Fruit fly (Drosophila melanogaster) whole organism, embryonic: ENCODE results near the gene CG4733.
A peak's percentile ranks its signal among the peaks of the same experiment; 100 is the strongest.

Source experiments
- Ada2b ChIP-seq: fragments of 200-800 bp; sonication (Bioruptor generic); IDR thresholded peaks from 2 replicates; pipeline ENCODE4 v1.3.6; 2022; ENCODE audit warnings: missing biosample characterization, missing genetic modification characterization
- Asciz ChIP-seq: fragments of 200-800 bp; sonication (Bioruptor generic); optimal IDR thresholded peaks from 2 replicates; lab custom pipeline; 2017; ENCODE audit warnings: missing biosample characterization, mild to moderate bottlenecking, missing genetic modification characterization, missing genetic modification reagents
- BEAF-32 ChIP-seq: fragments of 200-800 bp; sonication (Bioruptor generic); optimal IDR thresholded peaks from 3 replicates; lab custom pipeline; 2017; ENCODE audit warnings: missing biosample characterization, missing genetic modification characterization, mild to moderate bottlenecking, moderate library complexity, missing genetic modification reagents
- CG10209 ChIP-seq: fragments of 200-800 bp; sonication (Bioruptor generic); optimal IDR thresholded peaks from 3 replicates; lab custom pipeline; 2017; ENCODE audit warnings: missing biosample characterization, mild to moderate bottlenecking, missing genetic modification characterization, missing genetic modification reagents
- CG10979 ChIP-seq: fragments of 200-800 bp; sonication (Bioruptor generic); optimal IDR thresholded peaks from 2 replicates; lab custom pipeline; 2018; ENCODE audit warnings: missing biosample characterization, mild to moderate bottlenecking, missing genetic modification characterization, moderate library complexity
- CG12236 ChIP-seq: fragments of 200-800 bp; sonication (Bioruptor generic); optimal IDR thresholded peaks from 2 replicates; lab custom pipeline; 2016; ENCODE audit warnings: missing biosample characterization, missing genetic modification characterization
- CG13624 ChIP-seq: fragments of 200-800 bp; sonication (Bioruptor generic); optimal IDR thresholded peaks from 2 replicates; lab custom pipeline; 2016; ENCODE audit warnings: missing biosample characterization, missing genetic modification characterization
- CG15011 ChIP-seq: fragments of 200-800 bp; sonication (Bioruptor generic); optimal IDR thresholded peaks from 3 replicates; lab custom pipeline; 2018; ENCODE audit warnings: missing biosample characterization, mild to moderate bottlenecking, missing genetic modification characterization
- CG1603 ChIP-seq: fragments of 200-800 bp; sonication (Bioruptor generic); optimal IDR thresholded peaks from 2 replicates; lab custom pipeline; 2019; ENCODE audit warnings: missing biosample characterization, mild to moderate bottlenecking, missing genetic modification characterization, moderate library complexity
- CG16813 ChIP-seq: fragments of 200-800 bp; sonication (Bioruptor generic); IDR thresholded peaks from 3 replicates; pipeline ENCODE4 v1.3.6; 2022; ENCODE audit warnings: missing biosample characterization, missing genetic modification characterization; ENCODE audit not compliant: partially characterized antibody
- CG17359 ChIP-seq: fragments of 200-800 bp; sonication (Bioruptor generic); optimal IDR thresholded peaks from 3 replicates; lab custom pipeline; 2018; ENCODE audit warnings: missing biosample characterization, mild to moderate bottlenecking, missing genetic modification characterization, moderate library complexity
- CG30431 ChIP-seq: fragments of 200-800 bp; sonication (Bioruptor generic); optimal IDR thresholded peaks from 2 replicates; lab custom pipeline; 2017; ENCODE audit warnings: missing biosample characterization, missing genetic modification characterization
- CG3995 ChIP-seq: fragments of 200-800 bp; sonication (Bioruptor generic); optimal IDR thresholded peaks from 3 replicates; lab custom pipeline; 2016; ENCODE audit warnings: missing biosample characterization, missing genetic modification characterization
- CG4617 ChIP-seq: fragments of 200-800 bp; sonication (Bioruptor generic); optimal IDR thresholded peaks from 3 replicates; lab custom pipeline; 2016; ENCODE audit warnings: missing biosample characterization, missing genetic modification characterization, borderline replicate concordance
- CG4730 ChIP-seq: fragments of 200-800 bp; sonication (Bioruptor generic); IDR thresholded peaks from 2 replicates; pipeline ENCODE4 v1.3.6; 2022; ENCODE audit warnings: missing biosample characterization, missing genetic modification characterization
- CG5953 ChIP-seq: fragments of 200-800 bp; sonication (Bioruptor generic); IDR thresholded peaks from 2 replicates; pipeline ENCODE4 v1.3.6; 2022; ENCODE audit warnings: missing biosample characterization, missing genetic modification characterization
- CG6854 ChIP-seq: fragments of 200-800 bp; sonication (Bioruptor generic); optimal IDR thresholded peaks from 3 replicates; lab custom pipeline; 2017; ENCODE audit warnings: missing biosample characterization, mild to moderate bottlenecking, missing genetic modification characterization
- CG7357 ChIP-seq: fragments of 200-800 bp; sonication (Bioruptor generic); IDR thresholded peaks from 3 replicates; pipeline ENCODE4 v1.3.6; 2022; ENCODE audit warnings: missing biosample characterization, missing genetic modification characterization
- CG8388 ChIP-seq: fragments of 200-800 bp; sonication (Bioruptor generic); optimal IDR thresholded peaks from 2 replicates; lab custom pipeline; 2019; ENCODE audit warnings: missing biosample characterization, mild to moderate bottlenecking, missing genetic modification characterization, moderate library complexity
- Drgx ChIP-seq: fragments of 200-800 bp; sonication (Bioruptor generic); IDR thresholded peaks from 2 replicates; pipeline ENCODE4 v1.3.6; 2022; ENCODE audit warnings: missing biosample characterization, missing genetic modification characterization
- Ets65A ChIP-seq: fragments of 200-800 bp; sonication (Bioruptor generic); peaks from one replicate; lab custom pipeline; 2016; ENCODE audit warnings: missing biosample characterization, missing genetic modification characterization
- Hr39 ChIP-seq: fragments of >200 bp; optimal IDR thresholded peaks from 2 replicates; lab custom pipeline; 2017
- Hr51 ChIP-seq, 2 experiments: fragments of 200-800 bp; sonication (Bioruptor generic); optimal IDR thresholded peaks; 2 replicates in 1 of 2; 3 replicates in 1 of 2; lab custom pipeline; 2016 to 2018; ENCODE audit warnings: missing biosample characterization in 2 of 2, missing genetic modification characterization in 2 of 2, mild to moderate bottlenecking in 1 of 2, moderate library complexity in 1 of 2
- Jarid2 ChIP-seq: fragments of 200-800 bp; sonication (Bioruptor generic); optimal IDR thresholded peaks from 3 replicates; lab custom pipeline; 2017; ENCODE audit warnings: mild to moderate bottlenecking, missing biosample characterization, missing genetic modification reagents, missing genetic modification characterization
- Oaz ChIP-seq: fragments of 200-800 bp; sonication (Bioruptor generic); IDR thresholded peaks from 2 replicates; pipeline ENCODE4 v1.3.6; 2022; ENCODE audit warnings: missing biosample characterization, missing genetic modification characterization
- Ptx1 ChIP-seq: fragments of 200-800 bp; sonication (Bioruptor generic); IDR thresholded peaks from 2 replicates; pipeline ENCODE4 v1.3.6; 2022; ENCODE audit warnings: missing biosample characterization, missing genetic modification characterization
- Side ChIP-seq: fragments of 200-800 bp; sonication (Bioruptor generic); optimal IDR thresholded peaks from 2 replicates; lab custom pipeline; 2016; ENCODE audit warnings: missing biosample characterization, missing genetic modification characterization
- Sox100B ChIP-seq: fragments of 200-800 bp; sonication (Bioruptor generic); optimal IDR thresholded peaks from 3 replicates; lab custom pipeline; 2018; ENCODE audit warnings: missing biosample characterization, mild to moderate bottlenecking, missing genetic modification characterization
- Sry-β ChIP-seq: fragments of 200-800 bp; sonication (Bioruptor generic); optimal IDR thresholded peaks from 2 replicates; lab custom pipeline; 2018; ENCODE audit warnings: missing biosample characterization, mild to moderate bottlenecking, missing genetic modification characterization, moderate library complexity
- YL-1 ChIP-seq: fragments of 200-800 bp; sonication (Bioruptor generic); optimal IDR thresholded peaks from 3 replicates; lab custom pipeline; 2017; ENCODE audit warnings: missing biosample characterization, mild to moderate bottlenecking, missing genetic modification characterization
- amos ChIP-seq: fragments of 200-800 bp; sonication (Bioruptor generic); IDR thresholded peaks from 2 replicates; pipeline ENCODE4 v1.3.6; 2022; ENCODE audit warnings: missing biosample characterization, missing genetic modification characterization; ENCODE audit not compliant: partially characterized antibody
- aop ChIP-seq: fragments of 200-800 bp; sonication (Bioruptor generic); IDR thresholded peaks from 2 replicates; pipeline ENCODE4 v1.3.6; 2022; ENCODE audit warnings: missing biosample characterization, missing genetic modification characterization
- crol ChIP-seq: fragments of 200-800 bp; sonication (Bioruptor generic); IDR thresholded peaks from 2 replicates; pipeline ENCODE4 v1.3.6; 2022; ENCODE audit warnings: missing biosample characterization, missing genetic modification characterization
- da ChIP-seq: fragments of 200-800 bp; sonication (Bioruptor generic); optimal IDR thresholded peaks from 2 replicates; lab custom pipeline; 2016; ENCODE audit warnings: missing biosample characterization, missing genetic modification characterization
- dati ChIP-seq: fragments of 200-800 bp; sonication (Bioruptor generic); IDR thresholded peaks from 2 replicates; pipeline ENCODE4 v1.3.6; 2022; ENCODE audit warnings: missing biosample characterization, missing genetic modification characterization
- emc ChIP-seq: fragments of 200-800 bp; sonication (Bioruptor generic); optimal IDR thresholded peaks from 2 replicates; lab custom pipeline; 2016; ENCODE audit warnings: missing biosample characterization, missing genetic modification characterization
- grn ChIP-seq: fragments of 200-800 bp; sonication (Bioruptor generic); optimal IDR thresholded peaks from 3 replicates; lab custom pipeline; 2017; ENCODE audit warnings: missing biosample characterization, missing genetic modification characterization
- gro ChIP-seq: fragments of 200-800 bp; sonication (Bioruptor generic); optimal IDR thresholded peaks from 2 replicates; lab custom pipeline; 2016; ENCODE audit warnings: missing biosample characterization, missing genetic modification characterization
- knrl ChIP-seq: fragments of 200-800 bp; sonication (Bioruptor generic); IDR thresholded peaks from 3 replicates; pipeline ENCODE4 v1.3.6; 2022; ENCODE audit warnings: missing biosample characterization, missing genetic modification characterization; ENCODE audit not compliant: partially characterized antibody
- nerfin-1 ChIP-seq: fragments of 200-800 bp; sonication (Bioruptor generic); optimal IDR thresholded peaks from 3 replicates; lab custom pipeline; 2019; ENCODE audit warnings: missing biosample characterization, mild to moderate bottlenecking, missing genetic modification characterization, moderate library complexity
- nerfin-2 ChIP-seq: fragments of 200-800 bp; sonication (Bioruptor generic); IDR thresholded peaks from 2 replicates; pipeline ENCODE4 v1.3.6; 2022; ENCODE audit warnings: missing biosample characterization, missing genetic modification characterization; ENCODE audit not compliant: partially characterized antibody
- nmo ChIP-seq: fragments of 200-800 bp; sonication (Bioruptor generic); optimal IDR thresholded peaks from 2 replicates; lab custom pipeline; 2018; ENCODE audit warnings: missing biosample characterization, mild to moderate bottlenecking, missing genetic modification characterization, moderate library complexity
- org-1 ChIP-seq: fragments of 200-800 bp; sonication (Bioruptor generic); optimal IDR thresholded peaks from 2 replicates; lab custom pipeline; 2017; ENCODE audit warnings: missing biosample characterization, missing genetic modification characterization
- ro ChIP-seq: fragments of 200-800 bp; sonication (Bioruptor generic); IDR thresholded peaks from 2 replicates; pipeline ENCODE4 v1.3.6; 2022; ENCODE audit warnings: missing biosample characterization, missing genetic modification characterization
- slp2 ChIP-seq: fragments of 200-800 bp; sonication (Bioruptor generic); optimal IDR thresholded peaks from 2 replicates; lab custom pipeline; 2016; ENCODE audit warnings: missing biosample characterization, missing genetic modification characterization
- ssp ChIP-seq: fragments of 200-800 bp; sonication (Bioruptor generic); IDR thresholded peaks from 2 replicates; pipeline ENCODE4 v1.3.6; 2022; ENCODE audit warnings: missing biosample characterization, missing genetic modification characterization
- tin ChIP-seq: fragments of 200-800 bp; sonication (Bioruptor generic); optimal IDR thresholded peaks from 3 replicates; lab custom pipeline; 2016; ENCODE audit warnings: missing biosample characterization, missing genetic modification characterization
- tna ChIP-seq: fragments of 200-800 bp; sonication (Bioruptor generic); IDR thresholded peaks from 2 replicates; pipeline ENCODE4 v1.3.6; 2022; ENCODE audit warnings: missing biosample characterization, missing genetic modification characterization; ENCODE audit not compliant: partially characterized antibody
- trh ChIP-seq: fragments of 200-800 bp; sonication (Bioruptor generic); optimal IDR thresholded peaks from 2 replicates; lab custom pipeline; 2016; ENCODE audit warnings: missing biosample characterization, missing genetic modification characterization

The CG4733 gene

DNA sequence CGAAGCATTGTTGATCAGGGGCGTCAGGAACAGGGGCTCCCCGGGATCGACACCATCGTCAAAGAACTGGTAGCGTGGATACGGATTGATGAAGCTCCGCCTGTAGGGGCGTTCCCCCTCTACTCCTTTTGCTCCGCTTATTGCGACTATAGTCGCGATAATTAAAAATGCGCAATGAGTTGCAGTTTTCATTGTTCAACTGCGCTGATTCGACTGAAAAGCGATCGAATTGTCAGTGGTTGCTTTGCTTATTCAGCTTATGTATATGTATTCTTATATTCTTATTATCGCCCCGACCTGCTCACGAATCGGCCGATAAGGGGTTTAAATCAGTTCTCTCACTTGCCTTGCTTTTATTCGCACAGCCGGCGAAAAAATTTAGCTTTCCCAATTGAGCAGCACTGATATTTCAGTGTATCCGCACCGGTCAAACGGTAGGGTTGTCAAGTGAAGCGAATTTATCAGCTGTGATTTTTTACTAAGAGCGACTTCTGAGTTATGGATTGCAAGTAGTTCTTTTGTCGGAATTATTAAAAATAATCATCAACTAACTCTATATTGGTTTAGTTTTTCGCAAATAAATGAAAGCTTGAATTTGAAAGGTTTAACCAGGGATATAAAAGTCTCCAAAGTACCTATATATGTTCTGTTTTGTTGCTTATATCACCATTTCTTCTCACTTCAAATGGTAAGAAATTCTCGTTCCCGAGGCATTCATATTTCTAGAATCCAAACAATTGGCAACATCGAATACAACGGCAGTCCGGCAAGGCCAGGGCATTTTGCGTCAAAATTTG is 26.3 kb upstream of the CG4733 start, which contains the start of the genes CG4572 and CG4686:
CG4572 (minus strand) TSS at position 415 of the 797 bp plus-strand sequence.
CG4686 (plus strand) TSS at position 518 of the 797 bp plus-strand sequence.
- TF ChIP-seq CG4617 (peak; percentile 67), nerfin-2 (GFP tag; lab: Robert Waterston, UW) (no peak), trh (GFP tag; lab: Kevin White, UChicago) (peak; percentile 34), YL-1 (GFP tag; lab: Kevin White, UChicago) (peak; percentile 60), da (GFP tag; lab: Kevin White, UChicago) (no peak), Oaz (GFP tag; lab: Robert Waterston, UW) (peak; percentile 35; the same call in 1 of the 2 replicates), CG17359 (tag; lab: Kevin White, UChicago) (peak; percentile 58), CG13624 (peak; percentile 96), nmo (GFP tag; lab: Kevin White, UChicago) (peak; percentile 83), CG12236 (GFP tag; lab: Kevin White, UChicago) (peak; percentile 34), Asciz (peak; percentile 56), Side (peak; percentile 75), Ptx1 (peak; percentile 91), Hr51 (GFP tag; optimal IDR thresholded peaks at IDR 0.05; lab: Kevin White, UChicago) (peak; percentile 57 to 77), slp2 (GFP tag; lab: Kevin White, UChicago) (peak; percentile 58), grn (GFP tag; lab: Kevin White, UChicago) (peak; percentile 13), CG15011 (GFP tag; lab: Kevin White, UChicago) (peak; percentile 40), gro (GFP tag; lab: Kevin White, UChicago) (peak; percentile 87), CG6854 (GFP tag; lab: Kevin White, UChicago) (no peak), Ada2b (GFP tag; lab: Robert Waterston, UW) (peak; percentile 68), CG16813 (GFP tag; lab: Robert Waterston, UW) (no peak), ro (GFP tag; lab: Robert Waterston, UW) (0 out of 2 replicates have a peak, but pooled peaks have one; percentile 12), aop (GFP tag; lab: Robert Waterston, UW) (no peak), tin (peak; percentile 67), Sox100B (GFP tag; lab: Kevin White, UChicago) (no peak), CG10209 (GFP tag; lab: Kevin White, UChicago) (peak; percentile 63), CG1603 (tag; lab: Kevin White, UChicago) (no peak), org-1 (GFP tag; lab: Kevin White, UChicago) (peak; percentile 39), Jarid2 (peak; percentile 37), nerfin-1 (peak; percentile 85), dati (GFP tag; lab: Robert Waterston, UW) (peak; percentile 15; the same call in 1 of the 2 replicates), Hr39 (lab: Kevin White, UChicago) (no peak), BEAF-32 (GFP tag; lab: Kevin White, UChicago) (peak; percentile 45), tna (GFP tag; lab: Robert Waterston, UW) (0 out of 2 replicates have a peak, but pooled peaks have one; percentile 46), Sry-β (GFP tag; lab: Kevin White, UChicago) (peak; percentile 84), ssp (GFP tag; lab: Robert Waterston, UW) (peak; percentile 78), Drgx (GFP tag; lab: Robert Waterston, UW) (peak; percentile 79), crol (GFP tag; lab: Robert Waterston, UW) (no peak), CG8388 (GFP tag; lab: Kevin White, UChicago) (peak; percentile 62), emc (GFP tag; lab: Kevin White, UChicago) (peak; percentile 37), CG4730 (GFP tag; lab: Robert Waterston, UW) (peak; percentile 54), CG5953 (GFP tag; lab: Robert Waterston, UW) (no peak), CG10979 (tag; lab: Kevin White, UChicago) (peak; percentile 61), CG7357 (GFP tag; lab: Robert Waterston, UW) (peak; percentile 83), CG3995 (GFP tag; lab: Kevin White, UChicago) (peak; percentile 97), CG30431 (GFP tag; lab: Kevin White, UChicago) (peak; percentile 68), Ets65A (GFP tag; lab: Kevin White, UChicago) (peak; percentile 99), knrl (GFP tag; lab: Robert Waterston, UW) (peak; percentile 56; the same call in 1 of the 3 replicates), amos (GFP tag; lab: Robert Waterston, UW) (no peak)
